Worm (Caenorhabditis elegans) whole organism, mixed stage, embryonic: ENCODE data around the gene ZK682.7.

Experiments used
- ceh-39 ChIP-seq: fragments of 150-350 bp; optimal IDR thresholded peaks from 2 replicates; lab custom pipeline; 2014; ENCODE audit warnings: missing biosample characterization, missing genetic modification characterization
- nhr-12 ChIP-seq: fragments of 150-350 bp; optimal IDR thresholded peaks from 2 replicates; lab custom pipeline; 2014; ENCODE audit warnings: missing biosample characterization, missing genetic modification characterization
- nhr-28 ChIP-seq: fragments of 150-350 bp; optimal IDR thresholded peaks from 2 replicates; lab custom pipeline; 2014; ENCODE audit warnings: missing biosample characterization, missing genetic modification characterization
- pha-4 ChIP-seq: fragments of 150-350 bp; optimal IDR thresholded peaks from 2 replicates; lab custom pipeline; 2018; ENCODE audit warnings: missing biosample characterization, missing genetic modification reagents, missing genetic modification characterization
- sem-2 ChIP-seq: fragments of 200-800 bp; sonication (Bioruptor generic); optimal IDR thresholded peaks from 2 replicates; lab custom pipeline; 2018; ENCODE audit warnings: mild to moderate bottlenecking, missing genetic modification characterization, missing compliant biosample characterization
- sptf-1 ChIP-seq: sonication (generic microtip); optimal IDR thresholded peaks from 2 replicates; lab custom pipeline; 2017; ENCODE audit warnings: mild to moderate bottlenecking, missing genetic modification characterization, moderate library complexity, missing compliant biosample characterization
- unc-39 ChIP-seq: fragments of 150-350 bp; optimal IDR thresholded peaks from 2 replicates; lab custom pipeline; 2014; ENCODE audit warnings: missing biosample characterization, missing genetic modification characterization

DNA sequence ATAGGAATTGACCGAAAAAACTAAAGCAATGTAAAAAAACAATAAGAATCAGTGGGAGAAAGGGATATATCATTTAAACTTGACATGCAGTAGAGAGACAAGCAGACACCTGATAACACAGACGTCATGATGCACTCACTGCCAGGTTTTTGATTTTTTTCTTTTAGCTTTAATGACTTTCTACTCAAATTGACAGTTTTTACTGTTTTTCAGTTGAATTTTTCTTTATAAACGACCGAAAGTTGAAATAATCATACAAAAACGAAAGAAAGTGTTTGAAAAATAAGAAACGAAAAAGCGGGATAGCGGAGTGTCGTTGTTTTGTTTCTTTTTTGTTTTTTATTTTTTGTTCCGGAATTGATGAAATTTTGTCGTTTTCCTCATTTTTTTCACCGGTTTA is 42.3 kb upstream of the ZK682.7 start, which contains the start of gene ucp-4:
- TF ChIP-seq sem-2, result no peak
- TF ChIP-seq nhr-28 (tag; lab: Kevin White, UChicago), result no peak
- TF ChIP-seq pha-4, result no peak
- TF ChIP-seq nhr-12 (tag; lab: Kevin White, UChicago), result no peak
- TF ChIP-seq sptf-1, result no peak
- no peak for TF ChIP-seq unc-39
- TF ChIP-seq ceh-39 (tag; lab: Kevin White, UChicago), result no peak
